Worm (Caenorhabditis elegans) whole organism, L4 larva: ENCODE data around the gene spig-4.

Source experiments
- F10B5.3 ChIP-seq: sonication (generic microtip); optimal IDR thresholded peaks from 2 replicates; lab custom pipeline; 2016; ENCODE audit warnings: mild to moderate bottlenecking, missing genetic modification characterization, missing compliant biosample characterization
- F37D6.2 ChIP-seq: sonication (generic microtip); optimal IDR thresholded peaks from 2 replicates; lab custom pipeline; 2016; ENCODE audit warnings: mild to moderate bottlenecking, missing genetic modification characterization, missing compliant biosample characterization
- F49E8.2 ChIP-seq: sonication (generic microtip); optimal IDR thresholded peaks from 2 replicates; lab custom pipeline; 2016; ENCODE audit warnings: missing compliant biosample characterization, mild to moderate bottlenecking, missing genetic modification characterization, borderline replicate concordance
- R02D3.7 ChIP-seq: fragments of 150-350 bp; sonication (generic microtip); optimal IDR thresholded peaks from 3 replicates; lab custom pipeline; 2014; ENCODE audit warnings: missing biosample characterization, missing genetic modification characterization
- T20F7.1 ChIP-seq: fragments of 200-800 bp; sonication (Bioruptor generic); optimal IDR thresholded peaks from 2 replicates; lab custom pipeline; 2018; ENCODE audit warnings: mild to moderate bottlenecking, missing genetic modification characterization, missing compliant biosample characterization
- Y105C5A.15 ChIP-seq: fragments of 200-800 bp; sonication (Bioruptor generic); IDR thresholded peaks from 2 replicates; pipeline ENCODE4 v1.3.6; 2022; ENCODE audit warnings: missing genetic modification characterization, missing compliant biosample characterization
- ceh-28 ChIP-seq: fragments of 150-350 bp; optimal IDR thresholded peaks from 2 replicates; lab custom pipeline; 2014; ENCODE audit warnings: missing biosample characterization, missing genetic modification reagents, missing genetic modification characterization
- ceh-44 ChIP-seq: fragments of 200-800 bp; sonication (Bioruptor generic); IDR thresholded peaks from 2 replicates; pipeline ENCODE4 v1.3.6; 2022; ENCODE audit warnings: missing genetic modification reagents, missing genetic modification characterization, missing compliant biosample characterization
- ceh-82 ChIP-seq: sonication (generic microtip); optimal IDR thresholded peaks from 2 replicates; lab custom pipeline; 2017; ENCODE audit warnings: missing biosample characterization, missing genetic modification characterization
- daf-8 ChIP-seq: fragments of 200-800 bp; sonication (Bioruptor generic); IDR thresholded peaks from 2 replicates; pipeline ENCODE4 v1.3.6; 2022; ENCODE audit warnings: missing genetic modification characterization, missing compliant biosample characterization
- dmd-8 ChIP-seq: fragments of 200-800 bp; sonication (Bioruptor generic); IDR thresholded peaks from 2 replicates; pipeline ENCODE4 v1.3.6; 2022; ENCODE audit warnings: missing genetic modification characterization, missing compliant biosample characterization
- duxl-1 ChIP-seq: sonication (generic microtip); optimal IDR thresholded peaks from 2 replicates; lab custom pipeline; 2016; ENCODE audit warnings: mild to moderate bottlenecking, missing genetic modification characterization, moderate library complexity, missing compliant biosample characterization; ENCODE audit not compliant: poor library complexity
- dve-1 ChIP-seq: sonication (generic microtip); optimal IDR thresholded peaks from 2 replicates; lab custom pipeline; 2017; ENCODE audit warnings: antibody characterized with exemption, mild to moderate bottlenecking, missing genetic modification characterization, missing compliant biosample characterization; ENCODE audit not compliant: insufficient read depth
- gei-8 ChIP-seq: fragments of 200-800 bp; sonication (Bioruptor generic); optimal IDR thresholded peaks from 2 replicates; lab custom pipeline; 2018; ENCODE audit warnings: mild to moderate bottlenecking, missing genetic modification characterization, missing compliant biosample characterization
- lin-13 ChIP-seq: fragments of 150-350 bp; optimal IDR thresholded peaks from 2 replicates; lab custom pipeline; 2014; ENCODE audit warnings: missing biosample characterization, missing genetic modification reagents, missing genetic modification characterization
- madf-5 ChIP-seq, 2 experiments: fragments of 200-800 bp; sonication (Bioruptor generic); IDR thresholded peaks; 2 replicates each; pipeline ENCODE4 v1.3.6; 2022; ENCODE audit warnings: missing compliant biosample characterization in 2 of 2, missing genetic modification characterization in 2 of 2
- madf-9 ChIP-seq: fragments of 200-800 bp; sonication (Bioruptor generic); conservative IDR thresholded peaks from 2 replicates; pipeline ENCODE4 v1.3.6; 2022; ENCODE audit warnings: missing genetic modification reagents, missing genetic modification characterization, missing compliant biosample characterization
- mxl-2 ChIP-seq: fragments of 200-800 bp; sonication (Bioruptor generic); conservative IDR thresholded peaks from 2 replicates; pipeline ENCODE4 v1.3.6; 2022; ENCODE audit warnings: missing genetic modification reagents, missing genetic modification characterization, missing compliant biosample characterization
- mxl-3 ChIP-seq: fragments of 200-800 bp; sonication (Bioruptor generic); optimal IDR thresholded peaks from 2 replicates; lab custom pipeline; 2018; ENCODE audit warnings: mild to moderate bottlenecking, missing genetic modification characterization, missing compliant biosample characterization
- nhr-10 ChIP-seq: fragments of 150-350 bp; optimal IDR thresholded peaks from 2 replicates; lab custom pipeline; 2014; ENCODE audit warnings: missing biosample characterization, missing genetic modification characterization
- nhr-25 ChIP-seq: sonication (generic microtip); optimal IDR thresholded peaks from 2 replicates; lab custom pipeline; 2017; ENCODE audit warnings: missing genetic modification characterization, mild to moderate bottlenecking, missing compliant biosample characterization, antibody characterized with exemption, moderate library complexity, borderline replicate concordance; ENCODE audit not compliant: insufficient read depth
- nhr-28 ChIP-seq: fragments of 150-350 bp; optimal IDR thresholded peaks from 2 replicates; lab custom pipeline; 2014; ENCODE audit warnings: missing biosample characterization, missing genetic modification characterization
- nhr-48 ChIP-seq: sonication (generic microtip); optimal IDR thresholded peaks from 2 replicates; lab custom pipeline; 2016; ENCODE audit warnings: mild to moderate bottlenecking, missing genetic modification characterization, missing compliant biosample characterization
- nhr-6 ChIP-seq: fragments of 150-350 bp; optimal IDR thresholded peaks from 2 replicates; lab custom pipeline; 2014; ENCODE audit warnings: missing biosample characterization, missing genetic modification characterization
- nhr-77 ChIP-seq: fragments of 150-350 bp; optimal IDR thresholded peaks from 2 replicates; lab custom pipeline; 2014; ENCODE audit warnings: missing biosample characterization, missing genetic modification characterization
- pha-4 ChIP-seq, 2 experiments: fragments of 150-350 bp in 1 of 2; fragments of 200-800 bp in 1 of 2; sonication (Bioruptor generic) in 1 of 2; IDR thresholded peaks in 1 of 2; optimal IDR thresholded peaks in 1 of 2; 2 replicates each; pipeline versions ENCODE4 v1.3.6 to Lab custom; 2014 to 2022; ENCODE audit warnings: missing genetic modification characterization in 2 of 2, missing genetic modification reagents in 2 of 2, missing biosample characterization in 1 of 2, missing compliant biosample characterization in 1 of 2
- pqm-1 ChIP-seq: sonication (generic microtip); optimal IDR thresholded peaks from 2 replicates; lab custom pipeline; 2017; ENCODE audit warnings: missing biosample characterization, missing genetic modification characterization
- rbr-2 ChIP-seq: sonication (generic microtip); optimal IDR thresholded peaks from 2 replicates; lab custom pipeline; 2016; ENCODE audit warnings: missing genotype, missing genetic modification characterization, missing compliant biosample characterization
- saeg-2 ChIP-seq: fragments of 200-800 bp; sonication (Bioruptor generic); IDR thresholded peaks from 2 replicates; pipeline ENCODE4 v1.3.6; 2022; ENCODE audit warnings: missing genetic modification reagents, missing genetic modification characterization, missing compliant biosample characterization
- snpc-4 ChIP-seq: fragments of 150-350 bp; optimal IDR thresholded peaks from 2 replicates; lab custom pipeline; 2014; ENCODE audit warnings: missing biosample characterization, missing genetic modification characterization
- spr-1 ChIP-seq: sonication (generic microtip); optimal IDR thresholded peaks from 2 replicates; lab custom pipeline; 2016; ENCODE audit warnings: mild to moderate bottlenecking, missing genetic modification characterization, missing compliant biosample characterization
- unc-130 ChIP-seq: sonication (generic microtip); optimal IDR thresholded peaks from 2 replicates; lab custom pipeline; 2016; ENCODE audit warnings: missing genetic modification reagents, missing genetic modification characterization, missing compliant biosample characterization
- zip-11 ChIP-seq: fragments of 200-800 bp; sonication (Bioruptor generic); IDR thresholded peaks from 2 replicates; pipeline ENCODE4 v1.3.6; 2022; ENCODE audit warnings: missing genetic modification characterization, missing compliant biosample characterization
- zip-2 ChIP-seq: fragments of 150-350 bp; optimal IDR thresholded peaks from 2 replicates; lab custom pipeline; 2014; ENCODE audit warnings: missing biosample characterization, missing genetic modification characterization

spig-4 gene

ce11 chrV:14289363-14289762 is 17.3 kb downstream of the spig-4 start, which contains the start of gene F14D7.1:
Gene F14D7.1 (minus strand): TSS chrV:14289463.
- TF ChIP-seq dve-1 = no peak
- no peak for TF ChIP-seq nhr-6 (tag; lab: Kevin White, UChicago)

ce11 chrV:14285803-14286202 is 20.9 kb downstream of the spig-4 start, which contains the start of gene F40G12.11:
Gene F40G12.11 (plus strand): TSS chrV:14286171.
- TF ChIP-seq nhr-10 (tag; lab: Kevin White, UChicago) = no peak
- TF ChIP-seq F37D6.2 (tag; lab: Kevin White, UChicago) = no peak
- no peak for TF ChIP-seq gei-8 (GFP tag; lab: Kevin White, UChicago)
- TF ChIP-seq zip-11 (GFP tag; lab: Robert Waterston, UW) = no peak
- no peak for TF ChIP-seq duxl-1 (tag; lab: Kevin White, UChicago)
- no peak for TF ChIP-seq F10B5.3 (tag; lab: Kevin White, UChicago)

ce11 chrV:14283241-14283640 is 23.4 kb downstream of the spig-4 start, which contains the start of gene F40G12.10:
Gene F40G12.10 (plus strand): TSS chrV:14283541.
- no peak for TF ChIP-seq gei-8 (GFP tag; lab: Kevin White, UChicago)
- TF ChIP-seq ceh-44 (GFP tag; lab: Robert Waterston, UW) = no peak
- TF ChIP-seq Y105C5A.15 (GFP tag; lab: Robert Waterston, UW) = no peak
- no peak for TF ChIP-seq spr-1 (tag; lab: Kevin White, UChicago)
- no peak for TF ChIP-seq madf-5 (GFP tag; IDR thresholded peaks at IDR 0.05; lab: Robert Waterston, UW)
- TF ChIP-seq mxl-3 = no peak
- no peak for TF ChIP-seq nhr-28 (tag; lab: Kevin White, UChicago)
- no peak for TF ChIP-seq zip-2 (tag; lab: Kevin White, UChicago)
- TF ChIP-seq T20F7.1 (GFP tag; lab: Kevin White, UChicago) = no peak
- no peak for TF ChIP-seq dmd-8 (GFP tag; lab: Robert Waterston, UW)
- no peak for TF ChIP-seq daf-8 (GFP tag; lab: Robert Waterston, UW)
- TF ChIP-seq unc-130 = no peak
- no peak for TF ChIP-seq mxl-2 (GFP tag; lab: Robert Waterston, UW)
- TF ChIP-seq pqm-1 = no peak
- TF ChIP-seq rbr-2 (tag; lab: Kevin White, UChicago) = no peak
- TF ChIP-seq, all 104 proteins: peak for 0

- TF ChIP-seq pha-4 (GFP tag; IDR thresholded peaks at IDR 0.05; lab: Robert Waterston, UW) = no peak
- TF ChIP-seq pha-4 (tag; optimal IDR thresholded peaks at IDR 0.05; lab: Kevin White, UChicago) = no peak
- no peak for TF ChIP-seq F37D6.2 (tag; lab: Kevin White, UChicago)
- no peak for TF ChIP-seq R02D3.7
- TF ChIP-seq madf-9 = no peak
- TF ChIP-seq nhr-25 (tag; lab: Kevin White, UChicago) = no peak
- TF ChIP-seq ceh-82 (tag; lab: Kevin White, UChicago) = no peak
- no peak for TF ChIP-seq F49E8.2 (tag; lab: Kevin White, UChicago)
- no peak for TF ChIP-seq saeg-2 (GFP tag; lab: Robert Waterston, UW)
- no peak for TF ChIP-seq snpc-4 (tag; lab: Kevin White, UChicago)
- no peak for TF ChIP-seq nhr-10 (tag; lab: Kevin White, UChicago)
- TF ChIP-seq nhr-48 (tag; lab: Kevin White, UChicago) = no peak
- no peak for TF ChIP-seq ceh-28 (tag; lab: Kevin White, UChicago)
- TF ChIP-seq ceh-44 (GFP tag; lab: Robert Waterston, UW) = no peak
- TF ChIP-seq nhr-28 (tag; lab: Kevin White, UChicago) = no peak
- TF ChIP-seq lin-13 (GFP tag; lab: Kevin White, UChicago) = no peak
- no peak for TF ChIP-seq nhr-77
These were observed 24.4 kb downstream of the spig-4 start, which contains the start of the genes srt-74 and F40G12.9 for ce11 chrV:14282222-14282709. Gene srt-74 (minus strand): TSS chrV:14282322. Gene F40G12.9 (plus strand): TSS chrV:14282659.
